Worm (Caenorhabditis elegans) whole organism, mixed stage, embryonic: ENCODE measurements around the gene str-108.

ENCODE experiments used
- M03D4.4 ChIP-seq: sonication (generic microtip); optimal IDR thresholded peaks from 2 replicates; lab custom pipeline; 2017; ENCODE audit warnings: mild to moderate bottlenecking, missing genetic modification characterization, missing compliant biosample characterization
- bed-3 ChIP-seq: fragments of 200-800 bp; sonication (Bioruptor generic); optimal IDR thresholded peaks from 3 replicates; lab custom pipeline; 2018; ENCODE audit warnings: mild to moderate bottlenecking, missing genetic modification characterization, moderate library complexity, missing compliant biosample characterization
- blmp-1 ChIP-seq: fragments of 150-350 bp; optimal IDR thresholded peaks from 2 replicates; lab custom pipeline; 2014; ENCODE audit warnings: missing biosample characterization, missing genetic modification characterization
- ceh-39 ChIP-seq: fragments of 150-350 bp; optimal IDR thresholded peaks from 2 replicates; lab custom pipeline; 2014; ENCODE audit warnings: missing biosample characterization, missing genetic modification characterization
- ceh-43 ChIP-seq: fragments of 200-800 bp; sonication (Bioruptor generic); optimal IDR thresholded peaks from 2 replicates; lab custom pipeline; 2018; ENCODE audit warnings: mild to moderate bottlenecking, missing genetic modification characterization, moderate library complexity, missing compliant biosample characterization
- ceh-83 ChIP-seq: fragments of 200-800 bp; sonication (Bioruptor generic); optimal IDR thresholded peaks from 2 replicates; lab custom pipeline; 2018; ENCODE audit warnings: mild to moderate bottlenecking, missing genetic modification characterization, missing compliant biosample characterization
- ces-1 ChIP-seq: fragments of 150-350 bp; optimal IDR thresholded peaks from 2 replicates; lab custom pipeline; 2014; ENCODE audit warnings: missing biosample characterization, missing genetic modification reagents, missing genetic modification characterization
- cnd-1 ChIP-seq: fragments of 200-800 bp; sonication (Bioruptor generic); optimal IDR thresholded peaks from 2 replicates; lab custom pipeline; 2018; ENCODE audit warnings: mild to moderate bottlenecking, missing genetic modification characterization, missing compliant biosample characterization
- drap-1 ChIP-seq: fragments of 200-800 bp; sonication (Bioruptor generic); optimal IDR thresholded peaks from 3 replicates; lab custom pipeline; 2018; ENCODE audit warnings: mild to moderate bottlenecking, missing genetic modification characterization, missing compliant biosample characterization
- elt-1 ChIP-seq: sonication (generic microtip); optimal IDR thresholded peaks from 2 replicates; lab custom pipeline; 2017; ENCODE audit warnings: missing genetic modification characterization, mild to moderate bottlenecking, missing compliant biosample characterization, antibody characterized with exemption, moderate library complexity, borderline replicate concordance; ENCODE audit not compliant: insufficient read depth
- elt-3 ChIP-seq: fragments of 150-350 bp; optimal IDR thresholded peaks from 2 replicates; lab custom pipeline; 2014; ENCODE audit warnings: missing biosample characterization, missing genetic modification characterization
- flh-1 ChIP-seq: fragments of 200-800 bp; sonication (Bioruptor generic); optimal IDR thresholded peaks from 2 replicates; lab custom pipeline; 2018; ENCODE audit warnings: mild to moderate bottlenecking, missing genetic modification characterization, moderate library complexity, missing compliant biosample characterization
- ham-2 ChIP-seq: fragments of 200-800 bp; sonication (Bioruptor generic); optimal IDR thresholded peaks from 2 replicates; lab custom pipeline; 2018; ENCODE audit warnings: mild to moderate bottlenecking, missing genetic modification characterization, missing compliant biosample characterization
- hlh-1 ChIP-seq: fragments of 150-350 bp; optimal IDR thresholded peaks from 2 replicates; lab custom pipeline; 2014; ENCODE audit warnings: missing biosample characterization, missing genetic modification reagents, missing genetic modification characterization
- lin-13 ChIP-seq: fragments of 150-350 bp; optimal IDR thresholded peaks from 2 replicates; lab custom pipeline; 2014; ENCODE audit warnings: missing biosample characterization, missing genetic modification characterization
- lsy-2 ChIP-seq: fragments of 150-350 bp; optimal IDR thresholded peaks from 2 replicates; lab custom pipeline; 2014; ENCODE audit warnings: missing biosample characterization, missing genetic modification characterization
- mls-2 ChIP-seq: sonication (generic microtip); optimal IDR thresholded peaks from 2 replicates; lab custom pipeline; 2016; ENCODE audit warnings: mild to moderate bottlenecking, missing genetic modification characterization, moderate library complexity, missing compliant biosample characterization
- nhr-12 ChIP-seq: fragments of 150-350 bp; optimal IDR thresholded peaks from 2 replicates; lab custom pipeline; 2014; ENCODE audit warnings: missing biosample characterization, missing genetic modification characterization
- nhr-237 ChIP-seq: fragments of 150-350 bp; optimal IDR thresholded peaks from 2 replicates; lab custom pipeline; 2014; ENCODE audit warnings: missing biosample characterization, missing genetic modification characterization
- nhr-28 ChIP-seq: fragments of 150-350 bp; optimal IDR thresholded peaks from 2 replicates; lab custom pipeline; 2014; ENCODE audit warnings: missing biosample characterization, missing genetic modification characterization
- nhr-76 ChIP-seq: sonication (generic microtip); optimal IDR thresholded peaks from 2 replicates; lab custom pipeline; 2017; ENCODE audit warnings: missing biosample characterization, missing genetic modification characterization
- pha-4 ChIP-seq: fragments of 150-350 bp; optimal IDR thresholded peaks from 2 replicates; lab custom pipeline; 2018; ENCODE audit warnings: missing biosample characterization, missing genetic modification reagents, missing genetic modification characterization
- sem-2 ChIP-seq: fragments of 200-800 bp; sonication (Bioruptor generic); optimal IDR thresholded peaks from 2 replicates; lab custom pipeline; 2018; ENCODE audit warnings: mild to moderate bottlenecking, missing genetic modification characterization, missing compliant biosample characterization
- snpc-4 ChIP-seq: fragments of 150-350 bp; optimal IDR thresholded peaks from 2 replicates; lab custom pipeline; 2014; ENCODE audit warnings: missing biosample characterization, missing genetic modification characterization
- sptf-1 ChIP-seq: sonication (generic microtip); optimal IDR thresholded peaks from 2 replicates; lab custom pipeline; 2017; ENCODE audit warnings: mild to moderate bottlenecking, missing genetic modification characterization, moderate library complexity, missing compliant biosample characterization
- unc-120 ChIP-seq: sonication (generic microtip); optimal IDR thresholded peaks from 2 replicates; lab custom pipeline; 2017; ENCODE audit warnings: missing genetic modification characterization, missing compliant biosample characterization; ENCODE audit not compliant: poor library complexity, severe bottlenecking
- unc-39 ChIP-seq: fragments of 150-350 bp; optimal IDR thresholded peaks from 2 replicates; lab custom pipeline; 2014; ENCODE audit warnings: missing biosample characterization, missing genetic modification characterization
- zip-8 ChIP-seq: fragments of 150-350 bp; optimal IDR thresholded peaks from 2 replicates; lab custom pipeline; 2014; ENCODE audit warnings: missing biosample characterization, missing genetic modification characterization
- ztf-11 ChIP-seq: fragments of 150-350 bp; optimal IDR thresholded peaks from 2 replicates; lab custom pipeline; 2014; ENCODE audit warnings: missing biosample characterization, missing genetic modification characterization

str-108 gene

ce11 chrV:16180350-16180749, 14.3 kb downstream of the str-108 start, which contains the start of gene str-106:
str-106 (plus strand) TSS chrV:16180650.
- TF ChIP-seq blmp-1 (no peak), unc-120 (no peak), pha-4 (tag; lab: Kevin White, UChicago) (no peak), lsy-2 (tag; lab: Kevin White, UChicago) (no peak), ham-2 (GFP tag; lab: Kevin White, UChicago) (no peak), elt-1 (tag; lab: Kevin White, UChicago) (no peak), elt-3 (tag; lab: Kevin White, UChicago) (no peak), nhr-28 (tag; lab: Kevin White, UChicago) (no peak), nhr-12 (tag; lab: Kevin White, UChicago) (no peak), mls-2 (tag; lab: Kevin White, UChicago) (no peak), nhr-76 (tag; lab: Kevin White, UChicago) (no peak), ces-1 (GFP tag; lab: Kevin White, UChicago) (no peak), cnd-1 (no peak), M03D4.4 (tag; lab: Kevin White, UChicago) (no peak), bed-3 (GFP tag; lab: Kevin White, UChicago) (no peak), drap-1 (no peak), nhr-237 (no peak), flh-1 (no peak), unc-39 (tag; lab: Kevin White, UChicago) (no peak)
- TF ChIP-seq, all 35 proteins: peak for 0

DNA sequence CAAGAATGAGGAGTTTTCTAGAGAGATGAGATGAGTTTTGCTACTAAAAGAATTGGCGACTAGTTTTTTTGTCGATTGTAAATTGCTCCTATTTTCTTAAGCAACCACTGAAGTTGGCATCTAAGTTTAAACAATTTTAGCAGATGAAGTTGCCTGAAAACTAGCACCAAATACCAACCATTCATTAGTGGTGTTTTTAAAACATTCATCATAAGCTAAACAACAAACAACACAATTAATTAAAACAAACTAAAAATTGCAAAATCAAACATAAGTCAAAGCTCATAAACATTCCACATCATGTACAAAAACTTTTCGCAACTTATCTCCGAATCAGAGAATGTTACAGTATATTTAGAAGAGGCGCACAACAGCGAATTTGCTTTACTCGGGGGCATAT, 16.1 kb downstream of the str-108 start, which contains the start of gene srz-13:
Gene srz-13, plus strand, starts transcription at position 301 of the 400 bp plus-strand sequence.
- TF ChIP-seq pha-4 (tag; lab: Kevin White, UChicago), result no peak

ce11 chrV:16182918-16183317, 16.9 kb downstream of the str-108 start, which contains the start of gene srh-277:
srh-277 (plus strand) TSS chrV:16183218.
- TF ChIP-seq nhr-28 (tag; lab: Kevin White, UChicago) (no peak), unc-39 (tag; lab: Kevin White, UChicago) (no peak), snpc-4 (tag; lab: Kevin White, UChicago) (no peak), elt-1 (tag; lab: Kevin White, UChicago) (no peak), sem-2 (GFP tag; lab: Kevin White, UChicago) (no peak), nhr-237 (no peak), blmp-1 (no peak), ceh-39 (tag; lab: Kevin White, UChicago) (no peak), sptf-1 (no peak), nhr-12 (tag; lab: Kevin White, UChicago) (no peak), zip-8 (tag; lab: Kevin White, UChicago) (no peak), ztf-11 (tag; lab: Kevin White, UChicago) (no peak), lin-13 (tag; lab: Kevin White, UChicago) (no peak), ceh-43 (no peak), ceh-83 (no peak)

- TF ChIP-seq cnd-1 (no peak), unc-39 (tag; lab: Kevin White, UChicago) (no peak), hlh-1 (tag; lab: Kevin White, UChicago) (no peak), ceh-43 (no peak), ceh-83 (no peak), nhr-12 (tag; lab: Kevin White, UChicago) (no peak), zip-8 (tag; lab: Kevin White, UChicago) (no peak), M03D4.4 (tag; lab: Kevin White, UChicago) (no peak)
Observed at ce11 chrV:16183357-16183756, 17.3 kb downstream of the str-108 start, which contains the start of gene srz-14. srz-14 (plus strand) TSS chrV:16183657.

- TF ChIP-seq nhr-28 (tag; lab: Kevin White, UChicago) (no peak), ces-1 (GFP tag; lab: Kevin White, UChicago) (no peak), nhr-237 (no peak)
- TF ChIP-seq, all 35 proteins: peak for 0
Observed at ce11 chrV:16190485-16190884, 24.4 kb downstream of the str-108 start, which contains the start of gene srh-281. srh-281 (plus strand) TSS chrV:16190785.

DNA sequence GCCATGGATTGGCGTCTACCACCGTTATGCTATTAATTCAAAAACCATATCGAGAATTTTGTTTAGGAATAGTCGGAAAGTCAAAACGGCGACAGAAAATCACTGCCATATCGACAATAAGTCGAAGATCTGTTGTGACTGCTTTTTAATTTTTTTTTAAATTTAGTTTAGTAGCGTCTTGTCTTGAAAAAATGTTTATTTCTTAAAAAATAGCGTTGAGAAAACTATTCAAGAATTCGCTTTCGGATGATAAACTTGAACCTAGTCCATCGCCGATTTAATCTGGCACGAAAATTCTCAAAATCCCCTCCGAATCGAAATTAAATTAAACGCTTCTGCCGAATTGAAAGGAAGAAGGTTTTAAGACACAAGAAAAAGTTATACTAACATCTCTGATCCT, 26.1 kb downstream of the str-108 start, which contains the start of gene srh-279:
Gene srh-279, plus strand, starts transcription at position 301 of the 400 bp plus-strand sequence.
- TF ChIP-seq cnd-1, result no peak
- TF ChIP-seq, all 35 proteins: peak for 0
